Worm (Caenorhabditis elegans): ENCODE results near the gene cnt-2.

DNA sequence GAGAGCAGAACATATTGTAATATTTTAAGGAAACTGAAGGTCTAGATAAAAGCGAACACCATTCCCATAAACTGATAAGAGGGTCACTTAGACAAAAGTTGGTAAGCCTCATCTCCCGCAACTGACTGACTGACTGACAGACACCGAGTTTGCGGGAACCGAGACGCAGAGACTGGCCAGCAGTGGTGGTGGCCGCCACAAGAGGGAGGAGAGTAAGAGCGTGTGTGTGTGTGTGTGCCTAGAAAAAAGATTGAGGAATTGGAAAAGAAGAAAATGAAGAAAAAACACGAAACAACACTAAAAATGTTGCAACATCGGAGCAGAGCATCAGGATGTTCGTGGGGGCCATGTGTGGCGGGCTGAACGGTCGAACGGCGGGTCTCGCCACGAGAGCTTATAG is 20.2 kb upstream of the cnt-2 start:
- TF ChIP-seq drap-1 (GFP tag; optimal IDR thresholded peaks at IDR 0.05) (no peak), pha-4 (tag; optimal IDR thresholded peaks at IDR 0.05) (no peak), tbx-8 (GFP tag; optimal IDR thresholded peaks at IDR 0.05) (no peak), snpc-4 (tag; optimal IDR thresholded peaks at IDR 0.05) (no peak), nhr-12 (tag; optimal IDR thresholded peaks at IDR 0.05) (no peak), lin-13 (tag; optimal IDR thresholded peaks at IDR 0.05) (no peak), nhr-237 (tag; optimal IDR thresholded peaks at IDR 0.05) (no peak), unc-62 (GFP tag; optimal IDR thresholded peaks at IDR 0.05) (no peak), mep-1 (tag; optimal IDR thresholded peaks at IDR 0.05) (no peak)

Data from whole organism, mixed stage, embryonic.